Worm (Caenorhabditis elegans) whole organism, L3 larva: Measurements from ENCODE around the gene hal-3.

ENCODE experiments used
- egl-27 ChIP-seq: sonication (generic microtip); optimal IDR thresholded peaks from 4 replicates; lab custom pipeline; 2017; ENCODE audit warnings: missing biosample characterization, missing genetic modification reagents, missing genetic modification characterization
- fos-1 ChIP-seq: fragments of 150-350 bp; optimal IDR thresholded peaks from 2 replicates; lab custom pipeline; 2014; ENCODE audit warnings: missing biosample characterization, missing genetic modification characterization
- unc-39 ChIP-seq: sonication (generic microtip); optimal IDR thresholded peaks from 4 replicates; lab custom pipeline; 2017; ENCODE audit warnings: missing biosample characterization, missing genetic modification characterization

- TF ChIP-seq fos-1 (no peak), unc-39 (no peak), egl-27 (no peak)
These were observed 36.0 kb upstream of the hal-3 start, which contains the start of gene ZK1307.3 for ce11 chrII:9652919-9653318.
